Worm (Caenorhabditis elegans) whole organism, L1 larva: ENCODE measurements around the gene C18H9.5.
A peak's percentile ranks its signal among the peaks of the same experiment; 100 is the strongest.

Experiments
- C04F5.9 ChIP-seq: sonication (generic microtip); optimal IDR thresholded peaks from 2 replicates; lab custom pipeline; 2016; ENCODE audit warnings: missing genetic modification characterization, missing compliant biosample characterization
- C16A3.4 ChIP-seq: fragments of 150-350 bp; optimal IDR thresholded peaks from 2 replicates; lab custom pipeline; 2014; ENCODE audit warnings: missing biosample characterization, missing genetic modification characterization
- C34B4.2 ChIP-seq: sonication (generic microtip); optimal IDR thresholded peaks from 2 replicates; lab custom pipeline; 2017; ENCODE audit warnings: mild to moderate bottlenecking, missing genetic modification characterization, missing compliant biosample characterization
- aha-1 ChIP-seq: fragments of 150-350 bp; optimal IDR thresholded peaks from 2 replicates; lab custom pipeline; 2014; ENCODE audit warnings: missing biosample characterization, missing genetic modification characterization
- blmp-1 ChIP-seq: fragments of 150-350 bp; optimal IDR thresholded peaks from 2 replicates; lab custom pipeline; 2014; ENCODE audit warnings: missing biosample characterization, missing genetic modification characterization
- ceh-82 ChIP-seq, 3 experiments: fragments of 150-350 bp in 1 of 3; sonication (generic microtip) in 2 of 3; optimal IDR thresholded peaks; 2 replicates each; lab custom pipeline; 2014 to 2017; ENCODE audit warnings: missing biosample characterization in 3 of 3, missing genetic modification characterization in 3 of 3
- ceh-88 ChIP-seq: fragments of 200-800 bp; sonication (Bioruptor generic); IDR thresholded peaks from 2 replicates; pipeline ENCODE4 v1.3.6; 2022; ENCODE audit warnings: missing genetic modification characterization, missing compliant biosample characterization
- ceh-90 ChIP-seq: sonication (generic microtip); optimal IDR thresholded peaks from 2 replicates; lab custom pipeline; 2016; ENCODE audit warnings: missing genetic modification characterization, missing compliant biosample characterization
- ces-1 ChIP-seq: fragments of 150-350 bp; optimal IDR thresholded peaks from 2 replicates; lab custom pipeline; 2014; ENCODE audit warnings: missing biosample characterization, missing genetic modification reagents, missing genetic modification characterization
- dpl-1 ChIP-seq, 3 experiments: fragments of 150-350 bp in 2 of 3; sonication (generic microtip) in 1 of 3; optimal IDR thresholded peaks; 2 replicates each; lab custom pipeline; 2014 to 2017; ENCODE audit warnings: missing biosample characterization in 3 of 3, missing genetic modification characterization in 3 of 3, missing genetic modification reagents in 3 of 3
- dsc-1 ChIP-seq: sonication (generic microtip); optimal IDR thresholded peaks from 2 replicates; lab custom pipeline; 2016; ENCODE audit warnings: mild to moderate bottlenecking, missing genetic modification characterization, missing compliant biosample characterization
- egl-13 ChIP-seq: sonication (generic microtip); optimal IDR thresholded peaks from 2 replicates; lab custom pipeline; 2016; ENCODE audit warnings: missing genotype, missing genetic modification reagents, missing genetic modification characterization, missing compliant biosample characterization
- egl-27 ChIP-seq, 2 experiments: fragments of 150-350 bp in 1 of 2; sonication (generic microtip); optimal IDR thresholded peaks; 3 replicates each; lab custom pipeline; 2017 to 2018; ENCODE audit warnings: missing biosample characterization in 2 of 2, missing genetic modification characterization in 2 of 2, missing genetic modification reagents in 2 of 2
- elt-2 ChIP-seq: sonication (generic microtip); optimal IDR thresholded peaks from 2 replicates; lab custom pipeline; 2016; ENCODE audit warnings: missing genetic modification characterization, mild to moderate bottlenecking, inconsistent platforms, missing compliant biosample characterization, missing genetic modification reagents
- elt-3 ChIP-seq, 6 experiments: fragments of 150-350 bp in 1 of 6; sonication (generic microtip); optimal IDR thresholded peaks; 2 replicates each; lab custom pipeline; 2017 to 2018; ENCODE audit warnings: missing biosample characterization in 6 of 6, missing genetic modification characterization in 6 of 6, inconsistent platforms in 1 of 6
- ets-5 ChIP-seq: fragments of 200-800 bp; sonication (Bioruptor generic); IDR thresholded peaks from 2 replicates; pipeline ENCODE4 v1.3.6; 2022; ENCODE audit warnings: missing genetic modification characterization, missing compliant biosample characterization
- fkh-10 ChIP-seq: sonication (generic microtip); optimal IDR thresholded peaks from 2 replicates; lab custom pipeline; 2017; ENCODE audit warnings: missing biosample characterization, missing genetic modification reagents, missing genetic modification characterization
- fos-1 ChIP-seq: fragments of 150-350 bp; optimal IDR thresholded peaks from 2 replicates; lab custom pipeline; 2014; ENCODE audit warnings: missing biosample characterization, missing genetic modification characterization
- grh-1 ChIP-seq: fragments of 200-800 bp; sonication (Bioruptor generic); IDR thresholded peaks from 2 replicates; pipeline ENCODE4 v1.3.6; 2022; ENCODE audit warnings: missing genetic modification reagents, missing genetic modification characterization, missing compliant biosample characterization
- hlh-17 ChIP-seq: fragments of 200-800 bp; sonication (Bioruptor generic); optimal IDR thresholded peaks from 2 replicates; lab custom pipeline; 2018; ENCODE audit warnings: missing genetic modification characterization, mild to moderate bottlenecking, missing compliant biosample characterization, moderate library complexity, borderline replicate concordance
- isw-1 ChIP-seq: fragments of 200-800 bp; sonication (Bioruptor generic); IDR thresholded peaks from 2 replicates; pipeline ENCODE4 v1.3.6; 2022; ENCODE audit warnings: missing genetic modification characterization, missing compliant biosample characterization
- jun-1 ChIP-seq: fragments of 150-350 bp; optimal IDR thresholded peaks from 2 replicates; lab custom pipeline; 2014; ENCODE audit warnings: missing biosample characterization, missing genetic modification reagents, missing genetic modification characterization
- lin-15B ChIP-seq: fragments of 150-350 bp; sonication (generic microtip); optimal IDR thresholded peaks from 3 replicates; lab custom pipeline; 2014; ENCODE audit warnings: missing biosample characterization, missing genetic modification characterization
- lin-35 ChIP-seq, 2 experiments: fragments of 150-350 bp; optimal IDR thresholded peaks; 2 replicates each; lab custom pipeline; 2014; ENCODE audit warnings: missing biosample characterization in 2 of 2, missing genetic modification characterization in 2 of 2, missing genetic modification reagents in 2 of 2
- mab-9 ChIP-seq: fragments of 200-800 bp; sonication (Bioruptor generic); IDR thresholded peaks from 2 replicates; pipeline ENCODE4 v1.3.6; 2022; ENCODE audit warnings: missing genetic modification reagents, missing genetic modification characterization, missing compliant biosample characterization
- mep-1 ChIP-seq: fragments of 150-350 bp; optimal IDR thresholded peaks from 2 replicates; lab custom pipeline; 2014; ENCODE audit warnings: missing biosample characterization, missing genetic modification characterization
- nhr-11 ChIP-seq: fragments of 150-350 bp; optimal IDR thresholded peaks from 2 replicates; lab custom pipeline; 2014; ENCODE audit warnings: missing biosample characterization, missing genetic modification characterization
- nhr-19 ChIP-seq: fragments of 200-800 bp; sonication (Bioruptor generic); conservative IDR thresholded peaks from 2 replicates; pipeline ENCODE4 v1.3.6; 2022; ENCODE audit warnings: missing genetic modification characterization, missing compliant biosample characterization
- nhr-237 ChIP-seq: fragments of 150-350 bp; optimal IDR thresholded peaks from 2 replicates; lab custom pipeline; 2014; ENCODE audit warnings: missing biosample characterization, missing genetic modification characterization
- nhr-28 ChIP-seq: fragments of 150-350 bp; optimal IDR thresholded peaks from 2 replicates; lab custom pipeline; 2014; ENCODE audit warnings: missing biosample characterization, missing genetic modification characterization
- nhr-77 ChIP-seq: fragments of 150-350 bp; optimal IDR thresholded peaks from 2 replicates; lab custom pipeline; 2014; ENCODE audit warnings: missing biosample characterization, missing genetic modification characterization
- nhr-90 ChIP-seq: sonication (generic microtip); optimal IDR thresholded peaks from 2 replicates; lab custom pipeline; 2016; ENCODE audit warnings: mild to moderate bottlenecking, missing genetic modification characterization, missing compliant biosample characterization; ENCODE audit not compliant: poor library complexity
- skn-1 ChIP-seq: fragments of 150-350 bp; optimal IDR thresholded peaks from 2 replicates; lab custom pipeline; 2014; ENCODE audit warnings: missing biosample characterization, missing genetic modification characterization
- snu-23 ChIP-seq: sonication (generic microtip); optimal IDR thresholded peaks from 2 replicates; lab custom pipeline; 2016; ENCODE audit warnings: missing genetic modification characterization, missing compliant biosample characterization
- sox-4 ChIP-seq: sonication (generic microtip); optimal IDR thresholded peaks from 2 replicates; lab custom pipeline; 2016; ENCODE audit warnings: missing genetic modification characterization, missing compliant biosample characterization
- sptf-1 ChIP-seq: fragments of 150-350 bp; optimal IDR thresholded peaks from 2 replicates; lab custom pipeline; 2014; ENCODE audit warnings: missing biosample characterization, missing genetic modification characterization
- sup-37 ChIP-seq: fragments of 200-800 bp; sonication (Bioruptor generic); optimal IDR thresholded peaks from 2 replicates; lab custom pipeline; 2018; ENCODE audit warnings: mild to moderate bottlenecking, missing genetic modification characterization, missing compliant biosample characterization
- tbx-2 ChIP-seq: sonication (generic microtip); optimal IDR thresholded peaks from 2 replicates; lab custom pipeline; 2016; ENCODE audit warnings: missing genetic modification characterization, missing compliant biosample characterization
- unc-62 ChIP-seq: fragments of 150-350 bp; optimal IDR thresholded peaks from 2 replicates; lab custom pipeline; 2014; ENCODE audit warnings: missing biosample characterization, missing genetic modification reagents, missing genetic modification characterization
- unc-86 ChIP-seq: sonication (generic microtip); optimal IDR thresholded peaks from 2 replicates; lab custom pipeline; 2016; ENCODE audit warnings: missing genetic modification characterization, missing compliant biosample characterization
- unc-98 ChIP-seq: fragments of 200-800 bp; sonication (Bioruptor generic); IDR thresholded peaks from 2 replicates; pipeline ENCODE4 v1.3.6; 2022; ENCODE audit warnings: missing genetic modification characterization, missing compliant biosample characterization
- vab-15 ChIP-seq: sonication (generic microtip); optimal IDR thresholded peaks from 2 replicates; lab custom pipeline; 2017; ENCODE audit warnings: missing genotype, mild to moderate bottlenecking, missing genetic modification characterization, missing compliant biosample characterization
- xbp-1 ChIP-seq: sonication (generic microtip); optimal IDR thresholded peaks from 2 replicates; lab custom pipeline; 2016; ENCODE audit warnings: missing genetic modification characterization, missing compliant biosample characterization
- zag-1 ChIP-seq: fragments of 150-350 bp; optimal IDR thresholded peaks from 2 replicates; lab custom pipeline; 2014; ENCODE audit warnings: missing biosample characterization, missing genetic modification characterization

The C18H9.5 gene

DNA sequence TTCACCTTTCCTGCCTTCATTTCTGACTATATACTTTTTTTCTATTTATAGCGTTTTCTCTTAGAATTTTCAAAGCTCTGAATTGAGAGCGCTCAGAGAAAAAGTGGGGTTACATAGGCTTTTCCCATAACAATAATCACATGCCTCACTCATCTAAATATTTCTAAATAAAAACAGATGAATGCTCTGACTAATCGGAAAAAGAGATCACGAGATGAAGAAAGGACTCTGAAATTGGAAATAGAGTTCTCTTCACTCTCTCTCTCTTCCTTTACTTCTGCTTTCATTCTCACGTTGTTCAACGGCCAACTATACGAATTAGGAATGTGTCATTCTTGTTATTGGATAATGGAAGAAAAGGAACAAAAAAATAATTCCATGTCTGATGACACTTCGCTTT, 6.3 kb downstream of the C18H9.5 start (continued):
- TF ChIP-seq nhr-90 (tag; lab: Kevin White, UChicago) (no peak), mep-1 (no peak), jun-1 (tag; lab: Kevin White, UChicago) (no peak), fos-1 (tag; lab: Kevin White, UChicago) (no peak), C04F5.9 (tag; lab: Kevin White, UChicago) (no peak), ceh-82 (tag; optimal IDR thresholded peaks at IDR 0.05; lab: Kevin White, UChicago) (no peak), ceh-90 (tag; lab: Kevin White, UChicago) (no peak), vab-15 (tag; lab: Kevin White, UChicago) (no peak), ces-1 (GFP tag; lab: Kevin White, UChicago) (no peak), fkh-10 (GFP tag; lab: Kevin White, UChicago) (peak; percentile 27), elt-2 (tag; lab: Kevin White, UChicago) (no peak), dpl-1 (GFP tag; optimal IDR thresholded peaks at IDR 0.05; lab: Kevin White, UChicago) (no peak), elt-3 (tag; optimal IDR thresholded peaks at IDR 0.05; lab: Kevin White, UChicago) (no peak), dsc-1 (tag; lab: Kevin White, UChicago) (peak; percentile 96), snu-23 (GFP tag; lab: Kevin White, UChicago) (no peak), hlh-17 (GFP tag; lab: Kevin White, UChicago) (no peak), lin-15B (tag; lab: Kevin White, UChicago) (no peak), sptf-1 (no peak), unc-62 (no peak), sox-4 (tag; lab: Kevin White, UChicago) (peak; percentile 61), ceh-88 (GFP tag; lab: Robert Waterston, UW) (no peak), unc-86 (tag; lab: Kevin White, UChicago) (peak; percentile 20), nhr-237 (tag; lab: Kevin White, UChicago) (no peak), blmp-1 (no peak), zag-1 (tag; lab: Kevin White, UChicago) (no peak), skn-1 (tag; lab: Kevin White, UChicago) (no peak), nhr-11 (tag; lab: Kevin White, UChicago) (peak; percentile 10), C34B4.2 (no peak), nhr-19 (GFP tag; lab: Robert Waterston, UW) (no peak), lin-35 (GFP tag; optimal IDR thresholded peaks at IDR 0.05; lab: Kevin White, UChicago) (no peak), tbx-2 (tag; lab: Kevin White, UChicago) (no peak), unc-98 (GFP tag; lab: Robert Waterston, UW) (no peak), egl-27 (tag; optimal IDR thresholded peaks at IDR 0.05; lab: Kevin White, UChicago) (no peak), egl-13 (tag; lab: Kevin White, UChicago) (no peak), sup-37 (no peak), C16A3.4 (tag; lab: Kevin White, UChicago) (no peak), mab-9 (GFP tag; lab: Robert Waterston, UW) (no peak), aha-1 (no peak), ets-5 (GFP tag; lab: Robert Waterston, UW) (no peak), isw-1 (GFP tag; lab: Robert Waterston, UW) (no peak), grh-1 (GFP tag; lab: Robert Waterston, UW) (no peak), nhr-28 (no peak), xbp-1 (tag; lab: Kevin White, UChicago) (peak; percentile 15)

DNA sequence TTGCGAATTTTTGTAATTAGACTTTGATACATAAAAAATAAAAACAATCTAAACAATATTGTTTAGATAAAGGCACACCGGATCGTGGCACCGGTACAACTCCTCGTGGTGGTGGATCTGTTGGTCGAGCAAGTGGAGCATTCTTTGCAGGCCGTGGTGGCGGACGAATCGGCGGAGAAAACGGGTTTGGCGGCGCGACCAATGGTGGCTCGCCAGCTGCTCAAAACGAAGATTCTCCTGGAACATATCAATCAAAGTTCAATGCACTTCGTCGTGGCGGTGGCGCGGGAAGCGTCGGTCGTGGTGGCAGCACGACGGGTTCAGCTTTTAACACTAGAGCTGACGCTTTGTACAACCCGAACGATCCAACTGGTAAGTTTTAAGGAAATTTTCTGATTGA, 9.4 kb downstream of the C18H9.5 start:
- no peak for TF ChIP-seq nhr-77 (tag; lab: Kevin White, UChicago)
- no peak for TF ChIP-seq unc-62
- no peak for TF ChIP-seq unc-98 (GFP tag; lab: Robert Waterston, UW)
- TF ChIP-seq grh-1 (GFP tag; lab: Robert Waterston, UW), result no peak
- no peak for TF ChIP-seq nhr-90 (tag; lab: Kevin White, UChicago)
